Worm (Caenorhabditis elegans): ENCODE data around the gene F57A8.7.

DNA sequence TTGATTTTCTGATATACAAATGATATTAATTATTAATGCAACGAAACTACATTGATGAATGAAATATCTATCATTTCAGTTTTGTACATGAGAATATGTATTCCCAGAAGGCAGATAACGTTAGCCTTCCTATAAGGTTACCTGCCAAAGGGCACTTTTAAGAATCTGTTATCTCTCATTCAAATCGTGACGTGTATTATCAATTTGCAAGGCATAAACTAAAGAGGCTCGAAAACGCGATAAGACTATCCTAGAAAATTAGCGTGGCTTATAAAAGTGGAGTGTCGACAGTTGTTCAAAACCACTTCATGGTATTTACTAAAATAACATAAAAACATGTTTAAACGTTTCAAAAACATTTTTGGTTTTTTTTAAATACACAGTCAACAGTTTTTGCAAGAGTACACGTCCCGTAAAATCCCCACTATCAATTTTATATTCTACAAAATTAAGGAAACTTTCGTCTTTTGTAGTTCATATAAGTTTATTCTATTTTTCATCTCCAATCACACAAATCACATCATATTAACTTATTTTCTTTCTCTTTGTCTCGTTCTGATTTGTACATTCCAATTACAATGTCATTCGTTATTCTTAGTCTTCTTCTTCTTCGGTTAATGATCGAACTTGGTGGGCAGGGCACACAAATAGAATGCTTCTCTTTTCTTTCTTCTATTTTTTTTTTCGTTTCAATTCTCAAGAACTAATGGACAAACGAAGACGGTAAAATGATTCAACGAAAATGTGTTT lies 49.4 kb downstream of the F57A8.7 start, which contains the start of gene C08B6.10:
- TF ChIP-seq pax-1 (tag; optimal IDR thresholded peaks at IDR 0.05) (no peak), lin-11 (tag; optimal IDR thresholded peaks at IDR 0.05) (no peak), C38D4.7 (GFP tag; optimal IDR thresholded peaks at IDR 0.05) (no peak), madf-2 (tag; optimal IDR thresholded peaks at IDR 0.05) (no peak), unc-55 (GFP tag; optimal IDR thresholded peaks at IDR 0.05) (no peak), tbx-2 (tag; optimal IDR thresholded peaks at IDR 0.05) (no peak), hlh-30 (tag; optimal IDR thresholded peaks at IDR 0.05; ENCODE audit: insufficient read depth) (no peak), unc-3 (GFP tag; conservative IDR thresholded peaks at IDR 0.05) (no peak), unc-3 (tag; optimal IDR thresholded peaks at IDR 0.05) (no peak)
